Worm (Caenorhabditis elegans) whole organism, L1 larva: ENCODE results near the gene C47D2.1.

Experiments
- alr-1 ChIP-seq: fragments of 200-800 bp; sonication (Bioruptor generic); optimal IDR thresholded peaks from 2 replicates; lab custom pipeline; 2018; ENCODE audit warnings: borderline replicate concordance, mild to moderate bottlenecking, missing genetic modification characterization, missing compliant biosample characterization
- efl-1 ChIP-seq, 4 experiments: fragments of 150-350 bp; optimal IDR thresholded peaks in 3 of 4; peaks in 1 of 4; 1 replicate in 1 of 4; 2 replicates in 3 of 4; lab custom pipeline; 2014; ENCODE audit warnings: missing biosample characterization in 2 of 4, missing genetic modification characterization in 2 of 4, missing genetic modification reagents in 2 of 4
- egl-27 ChIP-seq, 2 experiments: fragments of 150-350 bp in 1 of 2; sonication (generic microtip); optimal IDR thresholded peaks; 3 replicates each; lab custom pipeline; 2017 to 2018; ENCODE audit warnings: missing biosample characterization in 2 of 2, missing genetic modification characterization in 2 of 2, missing genetic modification reagents in 2 of 2
- elt-2 ChIP-seq: sonication (generic microtip); optimal IDR thresholded peaks from 2 replicates; lab custom pipeline; 2016; ENCODE audit warnings: missing genetic modification characterization, mild to moderate bottlenecking, inconsistent platforms, missing compliant biosample characterization, missing genetic modification reagents
- fkh-10 ChIP-seq: sonication (generic microtip); optimal IDR thresholded peaks from 2 replicates; lab custom pipeline; 2017; ENCODE audit warnings: missing biosample characterization, missing genetic modification reagents, missing genetic modification characterization
- fos-1 ChIP-seq: fragments of 150-350 bp; optimal IDR thresholded peaks from 2 replicates; lab custom pipeline; 2014; ENCODE audit warnings: missing biosample characterization, missing genetic modification characterization
- grh-1 ChIP-seq: fragments of 200-800 bp; sonication (Bioruptor generic); IDR thresholded peaks from 2 replicates; pipeline ENCODE4 v1.3.6; 2022; ENCODE audit warnings: missing genetic modification reagents, missing genetic modification characterization, missing compliant biosample characterization
- mep-1 ChIP-seq: fragments of 150-350 bp; optimal IDR thresholded peaks from 2 replicates; lab custom pipeline; 2014; ENCODE audit warnings: missing biosample characterization, missing genetic modification characterization
- nhr-77 ChIP-seq: fragments of 150-350 bp; optimal IDR thresholded peaks from 2 replicates; lab custom pipeline; 2014; ENCODE audit warnings: missing biosample characterization, missing genetic modification characterization
- pqm-1 ChIP-seq: sonication (generic microtip); optimal IDR thresholded peaks from 3 replicates; lab custom pipeline; 2017; ENCODE audit warnings: missing biosample characterization, missing genetic modification characterization
- rnt-1 ChIP-seq: sonication (generic microtip); optimal IDR thresholded peaks from 2 replicates; lab custom pipeline; 2016; ENCODE audit warnings: mild to moderate bottlenecking, missing genetic modification characterization, moderate library complexity, missing compliant biosample characterization
- ztf-4 ChIP-seq: fragments of 150-350 bp; optimal IDR thresholded peaks from 2 replicates; lab custom pipeline; 2014; ENCODE audit warnings: missing biosample characterization, missing genetic modification characterization

DNA sequence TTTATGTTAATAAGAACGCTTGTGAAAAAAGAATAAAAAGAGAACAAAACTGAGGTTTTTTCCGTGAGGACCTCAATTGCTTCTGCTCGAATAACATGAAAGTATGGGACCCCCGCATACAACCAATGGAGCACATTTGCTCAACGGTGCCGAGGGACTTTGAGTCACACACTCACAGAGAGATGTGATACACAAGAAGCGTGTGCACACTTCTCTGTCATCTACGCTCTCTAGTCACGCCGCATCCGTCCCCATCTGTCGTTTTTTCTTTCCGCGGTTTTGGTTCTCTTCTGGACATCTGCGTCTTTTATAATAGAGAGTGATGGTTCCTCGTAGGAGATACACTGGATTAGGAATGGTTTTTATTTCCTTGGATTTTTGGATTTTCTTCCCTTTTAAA, 8.9 kb upstream of the C47D2.1 start:
- TF ChIP-seq fos-1, result no peak
- TF ChIP-seq elt-2 (tag; lab: Kevin White, UChicago), result no peak
- no peak for TF ChIP-seq ztf-4 (tag; lab: Kevin White, UChicago)
- TF ChIP-seq pqm-1 (tag; lab: Kevin White, UChicago), result no peak
- no peak for TF ChIP-seq nhr-77
- no peak for TF ChIP-seq egl-27 (tag; optimal IDR thresholded peaks at IDR 0.05; lab: Kevin White, UChicago)
- TF ChIP-seq fkh-10, result peak; percentile 68
- peak; percentile 65 for TF ChIP-seq rnt-1 (tag; lab: Kevin White, UChicago)
- no peak for TF ChIP-seq alr-1 (tag; lab: Kevin White, UChicago)
- TF ChIP-seq mep-1 (tag; lab: Kevin White, UChicago), result peak; percentile 44
- TF ChIP-seq grh-1 (GFP tag; lab: Robert Waterston, UW), result no peak
- TF ChIP-seq efl-1 (optimal IDR thresholded peaks at IDR 0.05; lab: Kevin White, UChicago), result peak; percentile 9 to 13
- TF ChIP-seq efl-1 (GFP tag; optimal IDR thresholded peaks at IDR 0.05 in 1 of 2; lab: Kevin White, UChicago), result no peak
